Worm (Caenorhabditis elegans) whole organism, L1 larva: ENCODE results near the gene F26F4.12.

Source experiments
- C16A3.4 ChIP-seq: fragments of 150-350 bp; optimal IDR thresholded peaks from 2 replicates; lab custom pipeline; 2014; ENCODE audit warnings: missing biosample characterization, missing genetic modification characterization
- C34B4.2 ChIP-seq: sonication (generic microtip); optimal IDR thresholded peaks from 2 replicates; lab custom pipeline; 2017; ENCODE audit warnings: mild to moderate bottlenecking, missing genetic modification characterization, missing compliant biosample characterization
- F16B12.6 ChIP-seq: fragments of 150-350 bp; optimal IDR thresholded peaks from 2 replicates; lab custom pipeline; 2014; ENCODE audit warnings: missing biosample characterization, missing genetic modification characterization
- aha-1 ChIP-seq: fragments of 150-350 bp; optimal IDR thresholded peaks from 2 replicates; lab custom pipeline; 2014; ENCODE audit warnings: missing biosample characterization, missing genetic modification characterization
- alr-1 ChIP-seq: fragments of 200-800 bp; sonication (Bioruptor generic); optimal IDR thresholded peaks from 2 replicates; lab custom pipeline; 2018; ENCODE audit warnings: borderline replicate concordance, mild to moderate bottlenecking, missing genetic modification characterization, missing compliant biosample characterization
- aly-2 ChIP-seq: fragments of 150-350 bp; optimal IDR thresholded peaks from 2 replicates; lab custom pipeline; 2014; ENCODE audit warnings: missing biosample characterization, missing genetic modification characterization
- ama-1 ChIP-seq: fragments of 150-350 bp; optimal IDR thresholded peaks from 2 replicates; lab custom pipeline; 2014
- blmp-1 ChIP-seq: fragments of 150-350 bp; optimal IDR thresholded peaks from 2 replicates; lab custom pipeline; 2014; ENCODE audit warnings: missing biosample characterization, missing genetic modification characterization
- ceh-8 ChIP-seq: fragments of 200-800 bp; sonication (Bioruptor generic); optimal IDR thresholded peaks from 2 replicates; lab custom pipeline; 2018; ENCODE audit warnings: mild to moderate bottlenecking, missing genetic modification characterization, moderate library complexity, missing compliant biosample characterization
- ceh-82 ChIP-seq, 3 experiments: fragments of 150-350 bp in 1 of 3; sonication (generic microtip) in 2 of 3; optimal IDR thresholded peaks; 2 replicates each; lab custom pipeline; 2014 to 2017; ENCODE audit warnings: missing biosample characterization in 3 of 3, missing genetic modification characterization in 3 of 3
- ceh-88 ChIP-seq: fragments of 200-800 bp; sonication (Bioruptor generic); IDR thresholded peaks from 2 replicates; pipeline ENCODE4 v1.3.6; 2022; ENCODE audit warnings: missing genetic modification characterization, missing compliant biosample characterization
- ces-1 ChIP-seq: fragments of 150-350 bp; optimal IDR thresholded peaks from 2 replicates; lab custom pipeline; 2014; ENCODE audit warnings: missing biosample characterization, missing genetic modification reagents, missing genetic modification characterization
- dsc-1 ChIP-seq: sonication (generic microtip); optimal IDR thresholded peaks from 2 replicates; lab custom pipeline; 2016; ENCODE audit warnings: mild to moderate bottlenecking, missing genetic modification characterization, missing compliant biosample characterization
- efl-3 ChIP-seq: fragments of 200-800 bp; sonication (Bioruptor generic); optimal IDR thresholded peaks from 2 replicates; lab custom pipeline; 2018; ENCODE audit warnings: mild to moderate bottlenecking, missing genetic modification characterization, missing compliant biosample characterization
- elt-2 ChIP-seq: sonication (generic microtip); optimal IDR thresholded peaks from 2 replicates; lab custom pipeline; 2016; ENCODE audit warnings: missing genetic modification characterization, mild to moderate bottlenecking, inconsistent platforms, missing compliant biosample characterization, missing genetic modification reagents
- fkh-10 ChIP-seq: sonication (generic microtip); optimal IDR thresholded peaks from 2 replicates; lab custom pipeline; 2017; ENCODE audit warnings: missing biosample characterization, missing genetic modification reagents, missing genetic modification characterization
- fkh-4 ChIP-seq: sonication (generic microtip); optimal IDR thresholded peaks from 2 replicates; lab custom pipeline; 2016; ENCODE audit warnings: missing compliant biosample characterization, missing genetic modification characterization, borderline replicate concordance
- fkh-8 ChIP-seq: sonication (generic microtip); optimal IDR thresholded peaks from 2 replicates; lab custom pipeline; 2016; ENCODE audit warnings: mild to moderate bottlenecking, missing genetic modification characterization, missing compliant biosample characterization
- grh-1 ChIP-seq: fragments of 200-800 bp; sonication (Bioruptor generic); IDR thresholded peaks from 2 replicates; pipeline ENCODE4 v1.3.6; 2022; ENCODE audit warnings: missing genetic modification reagents, missing genetic modification characterization, missing compliant biosample characterization
- hlh-17 ChIP-seq: fragments of 200-800 bp; sonication (Bioruptor generic); optimal IDR thresholded peaks from 2 replicates; lab custom pipeline; 2018; ENCODE audit warnings: missing genetic modification characterization, mild to moderate bottlenecking, missing compliant biosample characterization, moderate library complexity, borderline replicate concordance
- irx-1 ChIP-seq: sonication (generic microtip); optimal IDR thresholded peaks from 2 replicates; lab custom pipeline; 2016; ENCODE audit warnings: missing genetic modification characterization, missing compliant biosample characterization
- isw-1 ChIP-seq: fragments of 200-800 bp; sonication (Bioruptor generic); IDR thresholded peaks from 2 replicates; pipeline ENCODE4 v1.3.6; 2022; ENCODE audit warnings: missing genetic modification characterization, missing compliant biosample characterization
- lin-13 ChIP-seq: fragments of 150-350 bp; optimal IDR thresholded peaks from 2 replicates; lab custom pipeline; 2014; ENCODE audit warnings: missing biosample characterization, missing genetic modification reagents, missing genetic modification characterization
- lin-15B ChIP-seq: fragments of 150-350 bp; sonication (generic microtip); optimal IDR thresholded peaks from 3 replicates; lab custom pipeline; 2014; ENCODE audit warnings: missing biosample characterization, missing genetic modification characterization
- lir-3 ChIP-seq: sonication (generic microtip); optimal IDR thresholded peaks from 2 replicates; lab custom pipeline; 2016; ENCODE audit warnings: mild to moderate bottlenecking, missing genetic modification characterization, moderate library complexity, missing compliant biosample characterization; ENCODE audit not compliant: poor library complexity
- lsy-2 ChIP-seq, 2 experiments: fragments of 150-350 bp; optimal IDR thresholded peaks; 2 replicates each; lab custom pipeline; 2014; ENCODE audit warnings: missing biosample characterization in 2 of 2, missing genetic modification characterization in 2 of 2
- mef-2 ChIP-seq: fragments of 150-350 bp; optimal IDR thresholded peaks from 2 replicates; lab custom pipeline; 2014; ENCODE audit warnings: missing biosample characterization, missing genetic modification characterization
- nhr-11 ChIP-seq: fragments of 150-350 bp; optimal IDR thresholded peaks from 2 replicates; lab custom pipeline; 2014; ENCODE audit warnings: missing biosample characterization, missing genetic modification characterization
- nhr-19 ChIP-seq: fragments of 200-800 bp; sonication (Bioruptor generic); conservative IDR thresholded peaks from 2 replicates; pipeline ENCODE4 v1.3.6; 2022; ENCODE audit warnings: missing genetic modification characterization, missing compliant biosample characterization
- nhr-20 ChIP-seq: sonication (generic microtip); optimal IDR thresholded peaks from 2 replicates; lab custom pipeline; 2016; ENCODE audit warnings: mild to moderate bottlenecking, missing genetic modification characterization, missing compliant biosample characterization
- nhr-237 ChIP-seq: fragments of 150-350 bp; optimal IDR thresholded peaks from 2 replicates; lab custom pipeline; 2014; ENCODE audit warnings: missing biosample characterization, missing genetic modification characterization
- nhr-28 ChIP-seq: fragments of 150-350 bp; optimal IDR thresholded peaks from 2 replicates; lab custom pipeline; 2014; ENCODE audit warnings: missing biosample characterization, missing genetic modification characterization
- nhr-90 ChIP-seq: sonication (generic microtip); optimal IDR thresholded peaks from 2 replicates; lab custom pipeline; 2016; ENCODE audit warnings: mild to moderate bottlenecking, missing genetic modification characterization, missing compliant biosample characterization; ENCODE audit not compliant: poor library complexity
- pag-3 ChIP-seq: sonication (generic microtip); optimal IDR thresholded peaks from 2 replicates; lab custom pipeline; 2017; ENCODE audit warnings: missing genetic modification characterization, mild to moderate bottlenecking, missing compliant biosample characterization, antibody characterized with exemption, borderline replicate concordance; ENCODE audit not compliant: insufficient read depth
- pax-3 ChIP-seq: fragments of 200-800 bp; sonication (Bioruptor generic); optimal IDR thresholded peaks from 2 replicates; lab custom pipeline; 2018; ENCODE audit warnings: mild to moderate bottlenecking, missing genetic modification characterization, moderate library complexity, missing compliant biosample characterization
- rnt-1 ChIP-seq: sonication (generic microtip); optimal IDR thresholded peaks from 2 replicates; lab custom pipeline; 2016; ENCODE audit warnings: mild to moderate bottlenecking, missing genetic modification characterization, moderate library complexity, missing compliant biosample characterization
- skn-1 ChIP-seq: fragments of 150-350 bp; optimal IDR thresholded peaks from 2 replicates; lab custom pipeline; 2014; ENCODE audit warnings: missing biosample characterization, missing genetic modification characterization
- sox-4 ChIP-seq: sonication (generic microtip); optimal IDR thresholded peaks from 2 replicates; lab custom pipeline; 2016; ENCODE audit warnings: missing genetic modification characterization, missing compliant biosample characterization
- unc-130 ChIP-seq: fragments of 150-350 bp; optimal IDR thresholded peaks from 2 replicates; lab custom pipeline; 2017; ENCODE audit warnings: missing biosample characterization, missing genetic modification characterization, inconsistent platforms
- unc-62 ChIP-seq: fragments of 150-350 bp; optimal IDR thresholded peaks from 2 replicates; lab custom pipeline; 2014; ENCODE audit warnings: missing biosample characterization, missing genetic modification reagents, missing genetic modification characterization
- vab-15 ChIP-seq: sonication (generic microtip); optimal IDR thresholded peaks from 2 replicates; lab custom pipeline; 2017; ENCODE audit warnings: missing genotype, mild to moderate bottlenecking, missing genetic modification characterization, missing compliant biosample characterization
- zag-1 ChIP-seq: fragments of 150-350 bp; optimal IDR thresholded peaks from 2 replicates; lab custom pipeline; 2014; ENCODE audit warnings: missing biosample characterization, missing genetic modification characterization

F26F4.12 gene

DNA sequence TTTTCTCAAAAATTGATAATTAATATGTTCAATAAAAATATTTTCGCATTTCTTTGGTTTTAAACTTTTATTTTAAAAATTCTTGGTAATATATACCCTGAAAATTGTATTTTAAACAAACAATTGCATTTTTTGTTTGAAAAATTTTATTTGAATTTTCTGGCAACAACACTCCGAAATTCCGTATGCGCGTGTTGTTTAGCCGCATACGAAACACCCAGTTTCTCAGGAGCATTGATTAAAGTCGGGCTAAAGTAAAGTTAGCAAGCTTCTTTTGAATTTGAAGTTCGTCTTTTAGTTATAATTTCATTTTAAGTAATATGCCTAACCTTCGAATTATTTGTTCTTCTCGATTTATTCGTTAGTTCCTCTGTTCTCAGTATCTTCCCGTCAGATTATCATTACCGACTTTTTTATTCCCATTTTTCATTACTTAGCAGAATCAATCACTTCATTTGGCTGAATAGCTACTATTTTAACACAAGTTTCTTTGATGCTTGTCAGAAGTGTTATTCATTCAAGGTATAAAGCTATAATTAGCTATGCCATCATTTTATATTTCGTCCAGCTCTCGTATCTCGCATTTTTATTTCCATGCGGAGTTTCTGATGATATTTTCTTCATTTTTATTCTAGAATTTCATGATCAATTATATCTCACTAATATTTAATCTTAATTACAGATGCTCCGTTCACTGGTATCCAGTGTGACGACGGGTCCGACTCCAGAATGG lies 25.2 kb upstream of the F26F4.12 start, which contains the start of gene mrps-18C (continued):
- TF ChIP-seq nhr-20 (tag; lab: Kevin White, UChicago), result no peak
- peak; percentile 34 for TF ChIP-seq lin-15B (tag; lab: Kevin White, UChicago)
- no peak for TF ChIP-seq ama-1
- no peak for TF ChIP-seq aly-2 (tag; lab: Kevin White, UChicago)
- TF ChIP-seq unc-62, result no peak
- TF ChIP-seq ceh-88 (GFP tag; lab: Robert Waterston, UW), result no peak
- TF ChIP-seq nhr-237 (tag; lab: Kevin White, UChicago), result no peak
- TF ChIP-seq pag-3 (tag; lab: Kevin White, UChicago), result no peak
- TF ChIP-seq isw-1 (GFP tag; lab: Robert Waterston, UW), result no peak
- TF ChIP-seq hlh-17 (GFP tag; lab: Kevin White, UChicago), result no peak
- TF ChIP-seq pax-3 (tag; lab: Kevin White, UChicago), result no peak
- TF ChIP-seq F16B12.6, result no peak
- TF ChIP-seq unc-130 (tag; lab: Kevin White, UChicago), result no peak
- no peak for TF ChIP-seq mef-2 (tag; lab: Kevin White, UChicago)
- TF ChIP-seq zag-1 (tag; lab: Kevin White, UChicago), result no peak
- no peak for TF ChIP-seq dsc-1 (tag; lab: Kevin White, UChicago)
- no peak for TF ChIP-seq ces-1 (GFP tag; lab: Kevin White, UChicago)
- no peak for TF ChIP-seq skn-1
- TF ChIP-seq lir-3 (tag; lab: Kevin White, UChicago), result no peak
- no peak for TF ChIP-seq elt-2
- no peak for TF ChIP-seq sox-4 (tag; lab: Kevin White, UChicago)
- TF ChIP-seq vab-15 (tag; lab: Kevin White, UChicago), result no peak
- TF ChIP-seq irx-1 (tag; lab: Kevin White, UChicago), result no peak
- TF ChIP-seq C16A3.4 (tag; lab: Kevin White, UChicago), result no peak
- TF ChIP-seq aha-1 (tag; lab: Kevin White, UChicago), result no peak
- peak; percentile 35 for TF ChIP-seq rnt-1 (tag; lab: Kevin White, UChicago)
- no peak for TF ChIP-seq fkh-10 (GFP tag; lab: Kevin White, UChicago)
- no peak for TF ChIP-seq fkh-4 (tag; lab: Kevin White, UChicago)
- TF ChIP-seq lsy-2 (tag; optimal IDR thresholded peaks at IDR 0.05; lab: Kevin White, UChicago), result peak; percentile 19 to 60
- TF ChIP-seq efl-3 (GFP tag; lab: Kevin White, UChicago), result no peak
- no peak for TF ChIP-seq nhr-28 (tag; lab: Kevin White, UChicago)
- TF ChIP-seq nhr-90, result no peak
- TF ChIP-seq fkh-8 (tag; lab: Kevin White, UChicago), result no peak
- TF ChIP-seq blmp-1, result peak; percentile 18
- TF ChIP-seq nhr-19 (GFP tag; lab: Robert Waterston, UW), result no peak
- TF ChIP-seq nhr-11, result no peak
- no peak for TF ChIP-seq ceh-8
- peak in 1 of 3 experiments; percentile 11 for TF ChIP-seq ceh-82 (tag; optimal IDR thresholded peaks at IDR 0.05; lab: Kevin White, UChicago)
- no peak for TF ChIP-seq C34B4.2 (tag; lab: Kevin White, UChicago)
- TF ChIP-seq grh-1 (GFP tag; lab: Robert Waterston, UW), result no peak
- no peak for TF ChIP-seq alr-1 (tag; lab: Kevin White, UChicago)
- no peak for TF ChIP-seq lin-13 (GFP tag; lab: Kevin White, UChicago)
